Fruit fly (Drosophila melanogaster) whole organism, adult: ENCODE measurements around the gene Ugt37C2.

Experiments used
- CG11617 ChIP-seq: fragments of 200-800 bp; sonication (Bioruptor generic); optimal IDR thresholded peaks from 2 replicates; lab custom pipeline; 2017; ENCODE audit warnings: mild to moderate bottlenecking, missing biosample characterization, missing genetic modification reagents, missing genetic modification characterization
- CG12768 ChIP-seq: fragments of 200-800 bp; sonication (Bioruptor generic); optimal IDR thresholded peaks from 2 replicates; lab custom pipeline; 2017; ENCODE audit warnings: missing biosample characterization, missing genetic modification characterization, mild to moderate bottlenecking, moderate library complexity, missing genetic modification reagents
- CG1620 ChIP-seq: fragments of 200-800 bp; sonication (Bioruptor generic); optimal IDR thresholded peaks from 2 replicates; lab custom pipeline; 2016; ENCODE audit warnings: missing biosample characterization, missing genetic modification characterization
- CG33017 ChIP-seq: fragments of 200-800 bp; sonication (Bioruptor generic); optimal IDR thresholded peaks from 2 replicates; lab custom pipeline; 2018; ENCODE audit warnings: missing biosample characterization, mild to moderate bottlenecking, missing genetic modification characterization, moderate library complexity
- CG5204 ChIP-seq: fragments of 200-800 bp; sonication (Bioruptor generic); optimal IDR thresholded peaks from 2 replicates; lab custom pipeline; 2016; ENCODE audit warnings: missing biosample characterization, missing genetic modification characterization
- CG7045 ChIP-seq: fragments of 200-800 bp; sonication (Bioruptor generic); optimal IDR thresholded peaks from 2 replicates; lab custom pipeline; 2017; ENCODE audit warnings: missing biosample characterization, mild to moderate bottlenecking, missing genetic modification characterization
- CG7101 ChIP-seq: fragments of 200-800 bp; sonication (Bioruptor generic); optimal IDR thresholded peaks from 2 replicates; lab custom pipeline; 2018; ENCODE audit warnings: missing biosample characterization, mild to moderate bottlenecking, missing genetic modification characterization, moderate library complexity
- Clk ChIP-seq: fragments of 200-800 bp; sonication (Bioruptor generic); optimal IDR thresholded peaks from 2 replicates; lab custom pipeline; 2017; ENCODE audit warnings: missing biosample characterization, missing genetic modification characterization
- Crg-1 ChIP-seq: fragments of 200-800 bp; sonication (Bioruptor generic); optimal IDR thresholded peaks from 2 replicates; lab custom pipeline; 2016; ENCODE audit warnings: missing biosample characterization, missing genetic modification characterization
- Hr96 ChIP-seq: fragments of 200-800 bp; sonication (Bioruptor generic); optimal IDR thresholded peaks from 2 replicates; lab custom pipeline; 2016; ENCODE audit warnings: missing biosample characterization, missing genetic modification characterization
- bab1 ChIP-seq: fragments of 200-800 bp; sonication (Bioruptor generic); optimal IDR thresholded peaks from 3 replicates; lab custom pipeline; 2019; ENCODE audit warnings: missing biosample characterization, mild to moderate bottlenecking, missing genetic modification characterization, moderate library complexity
- cic ChIP-seq: fragments of 200-800 bp; sonication (Bioruptor generic); optimal IDR thresholded peaks from 2 replicates; lab custom pipeline; 2017; ENCODE audit warnings: missing biosample characterization, mild to moderate bottlenecking, missing genetic modification characterization, moderate library complexity
- cnc ChIP-seq, 2 experiments: fragments of >200 bp; optimal IDR thresholded peaks; 2 replicates each; lab custom pipeline; 2017
- kay ChIP-seq: fragments of 200-800 bp; sonication (Bioruptor generic); peaks from one replicate; lab custom pipeline; 2016; ENCODE audit warnings: missing biosample characterization, missing genetic modification characterization, borderline replicate concordance
- ovo ChIP-seq: fragments of 200-800 bp; sonication (Bioruptor generic); optimal IDR thresholded peaks from 2 replicates; lab custom pipeline; 2016; ENCODE audit warnings: missing biosample characterization, missing genetic modification characterization
- tj ChIP-seq: fragments of 200-800 bp; sonication (Bioruptor generic); optimal IDR thresholded peaks from 3 replicates; lab custom pipeline; 2017; ENCODE audit warnings: missing biosample characterization, mild to moderate bottlenecking, missing genetic modification characterization, moderate library complexity
- toe ChIP-seq: fragments of 200-800 bp; sonication (Bioruptor generic); optimal IDR thresholded peaks from 2 replicates; lab custom pipeline; 2016; ENCODE audit warnings: missing biosample characterization, missing genetic modification characterization

Gene Ugt37C2

DNA sequence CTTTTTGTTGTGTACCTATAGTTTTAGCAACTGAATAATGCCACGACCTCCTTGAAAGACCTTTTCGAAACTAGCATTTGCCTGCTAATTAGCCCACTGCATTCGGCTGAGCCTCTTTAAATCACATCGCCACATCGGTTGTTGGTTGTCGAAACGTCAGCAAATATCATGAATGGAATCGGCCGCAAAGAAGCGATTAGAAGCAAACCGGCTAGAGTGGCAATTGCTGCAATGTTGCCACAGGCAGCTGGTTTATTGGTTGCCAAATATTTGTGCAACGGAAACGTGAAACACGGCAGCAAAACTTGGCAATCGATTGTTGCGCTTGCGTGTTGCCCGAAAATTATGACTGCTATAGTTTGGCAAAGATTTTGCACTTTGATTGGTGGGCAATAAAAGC is 51.2 kb downstream of the Ugt37C2 start:
- TF ChIP-seq CG5204 (GFP tag; lab: Kevin White, UChicago) (no peak), cnc (optimal IDR thresholded peaks at IDR 0.05; lab: Kevin White, UChicago) (no peak), ovo (GFP tag; lab: Kevin White, UChicago) (no peak), cic (no peak), Clk (GFP tag; lab: Kevin White, UChicago) (no peak), bab1 (GFP tag; lab: Kevin White, UChicago) (no peak), CG33017 (tag; lab: Kevin White, UChicago) (no peak), CG7045 (GFP tag; lab: Kevin White, UChicago) (no peak), CG7101 (tag; lab: Kevin White, UChicago) (no peak), tj (GFP tag; lab: Kevin White, UChicago) (no peak), toe (GFP tag; lab: Kevin White, UChicago) (no peak), kay (GFP tag; lab: Kevin White, UChicago) (no peak), Hr96 (GFP tag; lab: Kevin White, UChicago) (no peak), Crg-1 (no peak), CG11617 (no peak), CG12768 (no peak), CG1620 (no peak)
